Fruit fly (Drosophila melanogaster) whole organism, embryonic: Measurements from ENCODE around the gene Tsf1.
A peak's percentile ranks its signal among the peaks of the same experiment; 100 is the strongest.

Experiments
- Adf1 ChIP-seq: fragments of 200-800 bp; sonication (Bioruptor generic); IDR thresholded peaks from 2 replicates; pipeline ENCODE4 v1.3.6; 2022; ENCODE audit warnings: missing biosample characterization, missing genetic modification characterization
- Atf6 ChIP-seq: fragments of 200-800 bp; sonication (Bioruptor generic); IDR thresholded peaks from 2 replicates; pipeline ENCODE4 v1.3.6; 2022; ENCODE audit warnings: missing biosample characterization, missing genetic modification characterization
- B-H1 ChIP-seq: fragments of 200-800 bp; sonication (Bioruptor generic); IDR thresholded peaks from 3 replicates; pipeline ENCODE4 v1.3.6; 2022; ENCODE audit warnings: missing biosample characterization, missing genetic modification characterization
- CG10147 ChIP-seq: fragments of 200-800 bp; sonication (Bioruptor generic); optimal IDR thresholded peaks from 2 replicates; lab custom pipeline; 2019; ENCODE audit warnings: missing biosample characterization, mild to moderate bottlenecking, missing genetic modification characterization, moderate library complexity
- CG10959 ChIP-seq: fragments of 200-800 bp; sonication (Bioruptor generic); IDR thresholded peaks from 2 replicates; pipeline ENCODE4 v1.3.6; 2022; ENCODE audit warnings: missing biosample characterization, missing genetic modification characterization
- CG10979 ChIP-seq: fragments of 200-800 bp; sonication (Bioruptor generic); optimal IDR thresholded peaks from 2 replicates; lab custom pipeline; 2018; ENCODE audit warnings: missing biosample characterization, mild to moderate bottlenecking, missing genetic modification characterization, moderate library complexity
- CG12104 ChIP-seq: fragments of 200-800 bp; sonication (Bioruptor generic); optimal IDR thresholded peaks from 3 replicates; lab custom pipeline; 2016; ENCODE audit warnings: missing biosample characterization, missing genetic modification characterization
- CG12219 ChIP-seq: fragments of 200-800 bp; sonication (Bioruptor generic); optimal IDR thresholded peaks from 3 replicates; lab custom pipeline; 2018; ENCODE audit warnings: missing biosample characterization, mild to moderate bottlenecking, missing genetic modification characterization
- CG13123 ChIP-seq: fragments of 200-800 bp; sonication (Bioruptor generic); optimal IDR thresholded peaks from 2 replicates; lab custom pipeline; 2016; ENCODE audit warnings: missing biosample characterization, missing genetic modification characterization
- CG17385 ChIP-seq: fragments of 200-800 bp; sonication (Bioruptor generic); optimal IDR thresholded peaks from 3 replicates; lab custom pipeline; 2018; ENCODE audit warnings: missing biosample characterization, mild to moderate bottlenecking, missing genetic modification characterization
- CG17568 ChIP-seq: fragments of 200-800 bp; sonication (Bioruptor generic); optimal IDR thresholded peaks from 2 replicates; lab custom pipeline; 2018; ENCODE audit warnings: missing biosample characterization, mild to moderate bottlenecking, missing genetic modification characterization, moderate library complexity
- CG17612 ChIP-seq: fragments of 200-800 bp; sonication (Bioruptor generic); IDR thresholded peaks from 2 replicates; pipeline ENCODE4 v1.3.6; 2022; ENCODE audit warnings: missing biosample characterization, missing genetic modification characterization
- CG1792 ChIP-seq: fragments of 200-800 bp; sonication (Bioruptor generic); optimal IDR thresholded peaks from 2 replicates; lab custom pipeline; 2016; ENCODE audit warnings: missing biosample characterization, missing genetic modification characterization
- CG1832 ChIP-seq: fragments of 200-800 bp; sonication (Bioruptor generic); optimal IDR thresholded peaks from 2 replicates; lab custom pipeline; 2017; ENCODE audit warnings: missing biosample characterization, mild to moderate bottlenecking, missing genetic modification characterization, inconsistent platforms
- CG18764 ChIP-seq: fragments of 200-800 bp; sonication (Bioruptor generic); optimal IDR thresholded peaks from 3 replicates; lab custom pipeline; 2016; ENCODE audit warnings: missing biosample characterization, missing genetic modification characterization
- CG32772 ChIP-seq: fragments of 200-800 bp; sonication (Bioruptor generic); IDR thresholded peaks from 2 replicates; pipeline ENCODE4 v1.3.6; 2022; ENCODE audit warnings: missing biosample characterization, missing genetic modification characterization
- CG4730 ChIP-seq: fragments of 200-800 bp; sonication (Bioruptor generic); IDR thresholded peaks from 2 replicates; pipeline ENCODE4 v1.3.6; 2022; ENCODE audit warnings: missing biosample characterization, missing genetic modification characterization
- CG4854 ChIP-seq: fragments of 200-800 bp; sonication (Bioruptor generic); optimal IDR thresholded peaks from 2 replicates; lab custom pipeline; 2016; ENCODE audit warnings: missing biosample characterization, missing genetic modification characterization, inconsistent platforms
- CG9932 ChIP-seq: fragments of 200-800 bp; sonication (Bioruptor generic); IDR thresholded peaks from 2 replicates; pipeline ENCODE4 v1.3.6; 2022; ENCODE audit warnings: missing biosample characterization, missing genetic modification characterization
- Dref ChIP-seq: fragments of 200-800 bp; sonication (Bioruptor generic); IDR thresholded peaks from 2 replicates; pipeline ENCODE4 v1.3.6; 2022; ENCODE audit warnings: missing biosample characterization, missing genetic modification characterization
- HLH3B ChIP-seq: fragments of 200-800 bp; sonication (Bioruptor generic); IDR thresholded peaks from 2 replicates; pipeline ENCODE4 v1.3.6; 2022; ENCODE audit warnings: missing biosample characterization, missing genetic modification characterization
- Hr51 ChIP-seq, 2 experiments: fragments of 200-800 bp; sonication (Bioruptor generic); optimal IDR thresholded peaks; 2 replicates in 1 of 2; 3 replicates in 1 of 2; lab custom pipeline; 2016 to 2018; ENCODE audit warnings: missing biosample characterization in 2 of 2, missing genetic modification characterization in 2 of 2, mild to moderate bottlenecking in 1 of 2, moderate library complexity in 1 of 2
- Hr78 ChIP-seq, 2 experiments: fragments of 200-800 bp in 1 of 2; fragments of >200 bp in 1 of 2; sonication (Bioruptor generic) in 1 of 2; optimal IDR thresholded peaks; 2 replicates each; lab custom pipeline; 2017 to 2019; ENCODE audit warnings: missing biosample characterization in 2 of 2, missing genetic modification characterization in 2 of 2, mild to moderate bottlenecking in 1 of 2, moderate library complexity in 1 of 2
- Max ChIP-seq: fragments of 200-800 bp; sonication (Bioruptor generic); optimal IDR thresholded peaks from 2 replicates; lab custom pipeline; 2016; ENCODE audit warnings: missing biosample characterization, mild to moderate bottlenecking, missing genetic modification characterization
- NC2α ChIP-seq: fragments of 200-800 bp; sonication (Bioruptor generic); optimal IDR thresholded peaks from 2 replicates; lab custom pipeline; 2016; ENCODE audit warnings: missing biosample characterization, missing genetic modification characterization
- Oli ChIP-seq: fragments of 200-800 bp; sonication (Bioruptor generic); optimal IDR thresholded peaks from 2 replicates; lab custom pipeline; 2018; ENCODE audit warnings: missing biosample characterization, mild to moderate bottlenecking, missing genetic modification characterization, moderate library complexity
- Opbp ChIP-seq: fragments of 200-800 bp; sonication (Bioruptor generic); IDR thresholded peaks from 3 replicates; pipeline ENCODE4 v1.3.6; 2022; ENCODE audit warnings: missing biosample characterization, missing genetic modification characterization; ENCODE audit not compliant: partially characterized antibody
- Sox102F ChIP-seq: fragments of 200-800 bp; sonication (Bioruptor generic); optimal IDR thresholded peaks from 2 replicates; lab custom pipeline; 2018; ENCODE audit warnings: missing biosample characterization, mild to moderate bottlenecking, missing genetic modification characterization, moderate library complexity
- Spps ChIP-seq: fragments of 200-800 bp; sonication (Bioruptor generic); optimal IDR thresholded peaks from 2 replicates; lab custom pipeline; 2018; ENCODE audit warnings: missing biosample characterization, mild to moderate bottlenecking, missing genetic modification characterization
- Ssrp ChIP-seq: fragments of 200-800 bp; sonication (Bioruptor generic); optimal IDR thresholded peaks from 2 replicates; lab custom pipeline; 2018; ENCODE audit warnings: missing biosample characterization, mild to moderate bottlenecking, missing genetic modification characterization, moderate library complexity
- Vsx1 ChIP-seq: fragments of 200-800 bp; sonication (Bioruptor generic); optimal IDR thresholded peaks from 2 replicates; lab custom pipeline; 2017; ENCODE audit warnings: missing biosample characterization, mild to moderate bottlenecking, missing genetic modification characterization, missing genetic modification reagents
- YL-1 ChIP-seq: fragments of 200-800 bp; sonication (Bioruptor generic); optimal IDR thresholded peaks from 3 replicates; lab custom pipeline; 2017; ENCODE audit warnings: missing biosample characterization, mild to moderate bottlenecking, missing genetic modification characterization
- ara ChIP-seq: fragments of 200-800 bp; sonication (Bioruptor generic); IDR thresholded peaks from 2 replicates; pipeline ENCODE4 v1.3.6; 2022; ENCODE audit warnings: missing biosample characterization, missing genetic modification characterization
- bbx ChIP-seq: fragments of 200-800 bp; sonication (Bioruptor generic); IDR thresholded peaks from 2 replicates; pipeline ENCODE4 v1.3.6; 2022; ENCODE audit warnings: missing biosample characterization, missing genetic modification characterization; ENCODE audit not compliant: partially characterized antibody
- bigmax ChIP-seq: fragments of 200-800 bp; sonication (Bioruptor generic); optimal IDR thresholded peaks from 2 replicates; lab custom pipeline; 2018; ENCODE audit warnings: missing biosample characterization, mild to moderate bottlenecking, missing genetic modification characterization
- ci ChIP-seq: fragments of 200-800 bp; sonication (Bioruptor generic); IDR thresholded peaks from 3 replicates; pipeline ENCODE4 v1.3.6; 2022; ENCODE audit warnings: missing biosample characterization, missing genetic modification characterization
- crc ChIP-seq: fragments of 200-800 bp; sonication (Bioruptor generic); optimal IDR thresholded peaks from 2 replicates; lab custom pipeline; 2016; ENCODE audit warnings: missing biosample characterization, missing genetic modification characterization
- dmrt11E ChIP-seq: fragments of 200-800 bp; sonication (Bioruptor generic); optimal IDR thresholded peaks from 3 replicates; lab custom pipeline; 2018; ENCODE audit warnings: missing biosample characterization, mild to moderate bottlenecking, missing genetic modification characterization, moderate library complexity
- ewg ChIP-seq: fragments of 200-800 bp; sonication (Bioruptor generic); optimal IDR thresholded peaks from 3 replicates; lab custom pipeline; 2017; ENCODE audit warnings: mild to moderate bottlenecking, missing biosample characterization, missing genetic modification reagents, missing genetic modification characterization
- fd102C ChIP-seq: fragments of 200-800 bp; sonication (Bioruptor generic); optimal IDR thresholded peaks from 2 replicates; lab custom pipeline; 2018; ENCODE audit warnings: missing biosample characterization, mild to moderate bottlenecking, missing genetic modification characterization, moderate library complexity
- hbn ChIP-seq: fragments of 200-800 bp; sonication (Bioruptor generic); IDR thresholded peaks from 2 replicates; pipeline ENCODE4 v1.3.6; 2022; ENCODE audit warnings: missing biosample characterization, missing genetic modification characterization; ENCODE audit not compliant: partially characterized antibody
- her ChIP-seq: fragments of 200-800 bp; sonication (Bioruptor generic); optimal IDR thresholded peaks from 2 replicates; lab custom pipeline; 2016; ENCODE audit warnings: missing biosample characterization, missing genetic modification characterization
- jing ChIP-seq: fragments of 200-800 bp; sonication (Bioruptor generic); optimal IDR thresholded peaks from 2 replicates; lab custom pipeline; 2018; ENCODE audit warnings: missing biosample characterization, mild to moderate bottlenecking, missing genetic modification characterization
- nmo ChIP-seq: fragments of 200-800 bp; sonication (Bioruptor generic); optimal IDR thresholded peaks from 2 replicates; lab custom pipeline; 2018; ENCODE audit warnings: missing biosample characterization, mild to moderate bottlenecking, missing genetic modification characterization, moderate library complexity
- rib ChIP-seq: fragments of 200-800 bp; sonication (Bioruptor generic); IDR thresholded peaks from 2 replicates; pipeline ENCODE4 v1.3.6; 2022; ENCODE audit warnings: missing biosample characterization, missing genetic modification characterization
- ro ChIP-seq: fragments of 200-800 bp; sonication (Bioruptor generic); IDR thresholded peaks from 2 replicates; pipeline ENCODE4 v1.3.6; 2022; ENCODE audit warnings: missing biosample characterization, missing genetic modification characterization
- stwl ChIP-seq: fragments of 200-800 bp; sonication (Bioruptor generic); optimal IDR thresholded peaks from 3 replicates; lab custom pipeline; 2018; ENCODE audit warnings: missing biosample characterization, mild to moderate bottlenecking, missing genetic modification characterization, moderate library complexity
- tx ChIP-seq: fragments of 200-800 bp; sonication (Bioruptor generic); optimal IDR thresholded peaks from 2 replicates; lab custom pipeline; 2016; ENCODE audit warnings: missing biosample characterization, missing genetic modification characterization

Tsf1 gene

dm6 chrX:18370775-18371735 is 15.8 kb upstream of the Tsf1 start (continued):
- TF ChIP-seq CG32772: peak; percentile 56
- TF ChIP-seq Atf6 (GFP tag; lab: Robert Waterston, UW): peak; percentile 25; the same call in 1 of the 2 replicates
- no peak for TF ChIP-seq ro (GFP tag; lab: Robert Waterston, UW)
- TF ChIP-seq crc (GFP tag; lab: Kevin White, UChicago): no peak
- TF ChIP-seq Ssrp (tag; lab: Kevin White, UChicago): no peak
- TF ChIP-seq Vsx1: no peak
- no peak for TF ChIP-seq CG4730
- no peak for TF ChIP-seq CG13123 (GFP tag; lab: Kevin White, UChicago)
- no peak for TF ChIP-seq Sox102F (GFP tag; lab: Kevin White, UChicago)
- peak; percentile 98 for TF ChIP-seq hbn
- no peak for TF ChIP-seq Oli (tag; lab: Kevin White, UChicago)
- TF ChIP-seq Max: peak; percentile 11
- TF ChIP-seq Opbp (GFP tag; lab: Robert Waterston, UW): peak; percentile 99
- no peak for TF ChIP-seq ara
- TF ChIP-seq YL-1: peak; percentile 95
- TF ChIP-seq Dref: peak; percentile 93
- no peak for TF ChIP-seq NC2α
- no peak for TF ChIP-seq HLH3B (GFP tag; lab: Robert Waterston, UW)
- TF ChIP-seq fd102C (GFP tag; lab: Kevin White, UChicago): no peak
- TF ChIP-seq CG17385: peak; percentile 5
- no peak for TF ChIP-seq CG4854 (GFP tag; lab: Kevin White, UChicago)
- TF ChIP-seq jing (GFP tag; lab: Kevin White, UChicago): no peak
- TF ChIP-seq stwl (tag; lab: Kevin White, UChicago): peak; percentile 86
- TF ChIP-seq CG10959 (GFP tag; lab: Robert Waterston, UW): no peak
- no peak for TF ChIP-seq Spps (tag; lab: Kevin White, UChicago)
- TF ChIP-seq ewg (GFP tag; lab: Kevin White, UChicago): no peak
- TF ChIP-seq rib (GFP tag; lab: Robert Waterston, UW): no peak
- peak; percentile 25 for TF ChIP-seq CG1792 (GFP tag; lab: Kevin White, UChicago)
- TF ChIP-seq CG10979 (tag; lab: Kevin White, UChicago): no peak
- TF ChIP-seq CG18764: no peak
- no peak; the same call in 1 of the 2 replicates for TF ChIP-seq Adf1 (GFP tag; lab: Robert Waterston, UW)
- peak; percentile 89 for TF ChIP-seq CG1832 (GFP tag; lab: Kevin White, UChicago)
- TF ChIP-seq bbx: peak; percentile 99
- TF ChIP-seq nmo (GFP tag; lab: Kevin White, UChicago): peak; percentile 43
- TF ChIP-seq CG17612 (GFP tag; lab: Robert Waterston, UW): no peak
- TF ChIP-seq Hr78 (GFP tag; optimal IDR thresholded peaks at IDR 0.05; lab: Kevin White, UChicago): no peak
- TF ChIP-seq CG12104 (GFP tag; lab: Kevin White, UChicago): no peak
- TF ChIP-seq Hr51 (GFP tag; optimal IDR thresholded peaks at IDR 0.05; lab: Kevin White, UChicago): no peak
- TF ChIP-seq bigmax (GFP tag; lab: Kevin White, UChicago): no peak
- no peak for TF ChIP-seq B-H1 (GFP tag; lab: Robert Waterston, UW)
- peak; percentile 1 for TF ChIP-seq dmrt11E (tag; lab: Kevin White, UChicago)
- TF ChIP-seq CG10147 (GFP tag; lab: Kevin White, UChicago): peak; percentile 13
- peak; percentile 78 for TF ChIP-seq CG9932 (GFP tag; lab: Robert Waterston, UW)
- TF ChIP-seq CG17568 (GFP tag; lab: Kevin White, UChicago): no peak
- TF ChIP-seq ci (GFP tag; lab: Robert Waterston, UW): peak; percentile 50; the same call in 2 of the 3 replicates
- TF ChIP-seq tx (GFP tag; lab: Kevin White, UChicago): no peak
- TF ChIP-seq her (GFP tag; lab: Kevin White, UChicago): peak; percentile 67
- TF ChIP-seq CG12219 (GFP tag; lab: Kevin White, UChicago): no peak
